Worm (Caenorhabditis elegans) whole organism, late embryonic: ENCODE measurements around the gene sqrd-1.

Source experiments
- C38D4.7 ChIP-seq: fragments of 200-800 bp; sonication (Bioruptor generic); optimal IDR thresholded peaks from 2 replicates; lab custom pipeline; 2018; ENCODE audit warnings: mild to moderate bottlenecking, missing genetic modification characterization, moderate library complexity, missing compliant biosample characterization
- F13H6.1 ChIP-seq: sonication (generic microtip); optimal IDR thresholded peaks from 2 replicates; lab custom pipeline; 2016; ENCODE audit warnings: missing genetic modification characterization, missing compliant biosample characterization
- K02D7.2 ChIP-seq: sonication (generic microtip); optimal IDR thresholded peaks from 2 replicates; lab custom pipeline; 2017; ENCODE audit warnings: mild to moderate bottlenecking, missing genetic modification characterization, missing compliant biosample characterization
- K09A11.1 ChIP-seq: sonication (generic microtip); optimal IDR thresholded peaks from 2 replicates; lab custom pipeline; 2017; ENCODE audit warnings: antibody characterized with exemption, mild to moderate bottlenecking, missing genetic modification characterization, missing compliant biosample characterization; ENCODE audit not compliant: insufficient read depth
- Y22D7AL.16 ChIP-seq: sonication (generic microtip); optimal IDR thresholded peaks from 2 replicates; lab custom pipeline; 2016; ENCODE audit warnings: missing genetic modification characterization, missing compliant biosample characterization
- ahr-1 ChIP-seq: sonication (generic microtip); optimal IDR thresholded peaks from 2 replicates; lab custom pipeline; 2016; ENCODE audit warnings: missing genetic modification characterization, missing compliant biosample characterization
- ama-1 ChIP-seq: fragments of 150-350 bp; optimal IDR thresholded peaks from 2 replicates; lab custom pipeline; 2014
- ceh-18 ChIP-seq: sonication (generic microtip); optimal IDR thresholded peaks from 2 replicates; lab custom pipeline; 2016; ENCODE audit warnings: missing genetic modification characterization, missing compliant biosample characterization
- ceh-19 ChIP-seq: fragments of 200-800 bp; sonication (Bioruptor generic); optimal IDR thresholded peaks from 2 replicates; lab custom pipeline; 2018; ENCODE audit warnings: mild to moderate bottlenecking, missing genetic modification characterization, missing compliant biosample characterization
- ceh-24 ChIP-seq: sonication (generic microtip); optimal IDR thresholded peaks from 2 replicates; lab custom pipeline; 2016; ENCODE audit warnings: mild to moderate bottlenecking, missing genetic modification characterization, missing compliant biosample characterization
- ceh-6 ChIP-seq: fragments of 200-800 bp; sonication (Bioruptor generic); optimal IDR thresholded peaks from 2 replicates; lab custom pipeline; 2018; ENCODE audit warnings: mild to moderate bottlenecking, missing genetic modification characterization, missing compliant biosample characterization
- ceh-9 ChIP-seq: sonication (generic microtip); optimal IDR thresholded peaks from 2 replicates; lab custom pipeline; 2016; ENCODE audit warnings: mild to moderate bottlenecking, missing genetic modification characterization, inconsistent platforms, missing compliant biosample characterization
- che-1 ChIP-seq: sonication (generic microtip); optimal IDR thresholded peaks from 2 replicates; lab custom pipeline; 2016; ENCODE audit warnings: mild to moderate bottlenecking, missing genetic modification characterization, missing compliant biosample characterization
- dmd-4 ChIP-seq: sonication (generic microtip); optimal IDR thresholded peaks from 2 replicates; lab custom pipeline; 2016; ENCODE audit warnings: borderline replicate concordance, missing genetic modification characterization, missing compliant biosample characterization
- elt-2 ChIP-seq: sonication (generic microtip); optimal IDR thresholded peaks from 2 replicates; lab custom pipeline; 2016; ENCODE audit warnings: missing genetic modification reagents, missing genetic modification characterization, missing compliant biosample characterization
- elt-4 ChIP-seq: sonication (generic microtip); optimal IDR thresholded peaks from 2 replicates; lab custom pipeline; 2016; ENCODE audit warnings: missing genetic modification characterization, missing compliant biosample characterization
- ets-4 ChIP-seq: sonication (generic microtip); optimal IDR thresholded peaks from 2 replicates; lab custom pipeline; 2016; ENCODE audit warnings: missing genetic modification characterization, missing compliant biosample characterization
- fkh-6 ChIP-seq: sonication (generic microtip); optimal IDR thresholded peaks from 2 replicates; lab custom pipeline; 2016; ENCODE audit warnings: missing genetic modification characterization, missing compliant biosample characterization
- gmeb-2 ChIP-seq: sonication (generic microtip); optimal IDR thresholded peaks from 2 replicates; lab custom pipeline; 2016; ENCODE audit warnings: missing genetic modification characterization, inconsistent platforms, missing compliant biosample characterization
- hlh-30 ChIP-seq: sonication (generic microtip); optimal IDR thresholded peaks from 2 replicates; lab custom pipeline; 2017; ENCODE audit warnings: antibody characterized with exemption, missing genetic modification characterization, missing compliant biosample characterization; ENCODE audit not compliant: insufficient read depth
- hlh-6 ChIP-seq: sonication (generic microtip); optimal IDR thresholded peaks from 2 replicates; lab custom pipeline; 2016; ENCODE audit warnings: missing genotype, missing genetic modification characterization, missing compliant biosample characterization
- lim-6 ChIP-seq: sonication (generic microtip); optimal IDR thresholded peaks from 2 replicates; lab custom pipeline; 2016; ENCODE audit warnings: missing genetic modification characterization, missing compliant biosample characterization
- lin-11 ChIP-seq: fragments of 200-800 bp; sonication (Bioruptor generic); optimal IDR thresholded peaks from 2 replicates; lab custom pipeline; 2018; ENCODE audit warnings: mild to moderate bottlenecking, missing genetic modification characterization, missing compliant biosample characterization
- mec-3 ChIP-seq: sonication (generic microtip); optimal IDR thresholded peaks from 2 replicates; lab custom pipeline; 2016; ENCODE audit warnings: borderline replicate concordance, missing genetic modification characterization, missing compliant biosample characterization
- nfya-1 ChIP-seq: sonication (generic microtip); optimal IDR thresholded peaks from 2 replicates; lab custom pipeline; 2017; ENCODE audit warnings: missing genetic modification characterization, mild to moderate bottlenecking, missing compliant biosample characterization, antibody characterized with exemption, moderate library complexity
- nhr-11 ChIP-seq: fragments of 150-350 bp; optimal IDR thresholded peaks from 2 replicates; lab custom pipeline; 2014; ENCODE audit warnings: missing biosample characterization, missing genetic modification characterization
- pag-3 ChIP-seq: sonication (generic microtip); optimal IDR thresholded peaks from 2 replicates; lab custom pipeline; 2016; ENCODE audit warnings: missing compliant biosample characterization, missing genetic modification characterization, borderline replicate concordance
- pax-1 ChIP-seq: fragments of 150-350 bp; optimal IDR thresholded peaks from 2 replicates; lab custom pipeline; 2014; ENCODE audit warnings: missing biosample characterization, missing genetic modification characterization
- pha-4 ChIP-seq: fragments of 150-350 bp; optimal IDR thresholded peaks from 2 replicates; lab custom pipeline; 2018; ENCODE audit warnings: missing biosample characterization, missing genetic modification reagents, missing genetic modification characterization
- pqm-1 ChIP-seq: sonication (generic microtip); optimal IDR thresholded peaks from 2 replicates; lab custom pipeline; 2016; ENCODE audit warnings: missing genetic modification characterization, missing compliant biosample characterization
- ref-2 ChIP-seq: sonication (generic microtip); optimal IDR thresholded peaks from 2 replicates; lab custom pipeline; 2016; ENCODE audit warnings: missing genetic modification characterization, missing compliant biosample characterization
- sox-2 ChIP-seq: fragments of 200-800 bp; sonication (Bioruptor generic); IDR thresholded peaks from 2 replicates; pipeline ENCODE4 v1.3.6; 2022; ENCODE audit warnings: missing genetic modification reagents, missing genetic modification characterization, missing compliant biosample characterization
- sox-4 ChIP-seq: sonication (generic microtip); optimal IDR thresholded peaks from 2 replicates; lab custom pipeline; 2017; ENCODE audit warnings: mild to moderate bottlenecking, missing genetic modification characterization, inconsistent platforms, missing compliant biosample characterization
- tbx-7 ChIP-seq: sonication (generic microtip); optimal IDR thresholded peaks from 2 replicates; lab custom pipeline; 2016; ENCODE audit warnings: missing genotype, missing genetic modification characterization, missing compliant biosample characterization
- unc-42 ChIP-seq: sonication (generic microtip); optimal IDR thresholded peaks from 2 replicates; lab custom pipeline; 2016; ENCODE audit warnings: missing genotype, missing genetic modification characterization, missing compliant biosample characterization
- unc-55 ChIP-seq: sonication (generic microtip); optimal IDR thresholded peaks from 2 replicates; lab custom pipeline; 2017; ENCODE audit warnings: missing biosample characterization, missing genetic modification reagents, missing genetic modification characterization
- unc-86 ChIP-seq: sonication (generic microtip); optimal IDR thresholded peaks from 2 replicates; lab custom pipeline; 2016; ENCODE audit warnings: missing genetic modification characterization, missing compliant biosample characterization

The sqrd-1 gene

ce11 chrIV:14244357-14244756, 24.7 kb downstream of the sqrd-1 start, which contains the start of gene Y64G10A.2:
Y64G10A.2 (minus strand) TSS chrIV:14244457.
- TF ChIP-seq sox-4: no peak
- no peak for TF ChIP-seq ceh-18 (tag; lab: Kevin White, UChicago)
- TF ChIP-seq nhr-11 (tag; lab: Kevin White, UChicago): no peak
- TF ChIP-seq Y22D7AL.16 (tag; lab: Kevin White, UChicago): no peak
- no peak for TF ChIP-seq ceh-19 (GFP tag; lab: Kevin White, UChicago)
- no peak for TF ChIP-seq hlh-30 (tag; lab: Kevin White, UChicago)
- TF ChIP-seq C38D4.7 (GFP tag; lab: Kevin White, UChicago): no peak
- TF ChIP-seq pag-3 (tag; lab: Kevin White, UChicago): no peak
- no peak for TF ChIP-seq dmd-4
- no peak for TF ChIP-seq K09A11.1 (tag; lab: Kevin White, UChicago)
- no peak for TF ChIP-seq unc-86 (tag; lab: Kevin White, UChicago)
- TF ChIP-seq elt-4: no peak
- TF ChIP-seq ceh-9 (tag; lab: Kevin White, UChicago): no peak
- TF ChIP-seq K02D7.2: no peak
- TF ChIP-seq che-1 (tag; lab: Kevin White, UChicago): no peak
- no peak for TF ChIP-seq hlh-6 (tag; lab: Kevin White, UChicago)
- TF ChIP-seq pha-4: no peak

- TF ChIP-seq unc-42 (tag; lab: Kevin White, UChicago): no peak
- TF ChIP-seq nfya-1: peak; percentile 90
- TF ChIP-seq, all 69 proteins: peak for 1
Measured at ce11 chrIV:14249447-14249846, 29.8 kb downstream of the sqrd-1 start.

DNA sequence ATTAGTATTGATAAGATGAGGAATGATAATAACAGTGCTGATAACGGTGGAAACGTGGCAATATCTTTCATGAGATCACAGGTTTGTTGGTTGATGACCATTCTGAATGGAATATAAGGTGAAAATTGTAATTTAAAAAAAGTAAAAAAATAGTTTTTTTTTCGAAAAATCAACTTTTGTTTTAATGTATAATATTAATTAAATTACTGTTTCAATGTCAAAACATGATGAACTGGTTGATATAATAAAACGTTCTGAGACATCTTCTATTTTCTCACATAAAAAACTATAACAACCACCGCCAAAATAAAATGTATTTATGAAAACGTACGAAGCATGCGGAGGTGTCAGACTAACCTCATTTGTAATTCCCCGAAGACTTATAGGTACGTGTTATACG, 30.4 kb downstream of the sqrd-1 start, which contains the start of gene srab-24:
srab-24 (minus strand) TSS at position 101 of the 400 bp plus-strand sequence.
- TF ChIP-seq pax-1: no peak
- TF ChIP-seq ets-4 (tag; lab: Kevin White, UChicago): no peak
- no peak for TF ChIP-seq lim-6
- no peak for TF ChIP-seq K02D7.2
- TF ChIP-seq elt-2 (tag; lab: Kevin White, UChicago): peak; percentile 36

ce11 chrIV:14255605-14256004, 35.9 kb downstream of the sqrd-1 start:
- TF ChIP-seq hlh-30 (tag; lab: Kevin White, UChicago): no peak
- TF ChIP-seq ama-1 (lab: Kevin White, UChicago): no peak
- no peak for TF ChIP-seq tbx-7 (tag; lab: Kevin White, UChicago)
- TF ChIP-seq unc-55 (GFP tag; lab: Kevin White, UChicago): no peak
- no peak for TF ChIP-seq F13H6.1 (tag; lab: Kevin White, UChicago)
- no peak for TF ChIP-seq ceh-9 (tag; lab: Kevin White, UChicago)
- TF ChIP-seq mec-3 (tag; lab: Kevin White, UChicago): no peak
- no peak for TF ChIP-seq ceh-6 (GFP tag; lab: Kevin White, UChicago)
- no peak for TF ChIP-seq pqm-1 (tag; lab: Kevin White, UChicago)
- no peak for TF ChIP-seq fkh-6 (tag; lab: Kevin White, UChicago)
- no peak for TF ChIP-seq lin-11 (tag; lab: Kevin White, UChicago)
- no peak for TF ChIP-seq ahr-1 (tag; lab: Kevin White, UChicago)
- TF ChIP-seq ceh-24: no peak
- TF ChIP-seq nfya-1: no peak
- no peak for TF ChIP-seq elt-4
- no peak for TF ChIP-seq ref-2 (tag; lab: Kevin White, UChicago)
- no peak for TF ChIP-seq gmeb-2 (tag; lab: Kevin White, UChicago)
- TF ChIP-seq sox-2 (GFP tag; lab: Robert Waterston, UW): no peak
